Fruit fly (Drosophila melanogaster) whole organism, embryonic: ENCODE results near the gene CG4338.

Experiments used
- BEAF-32 ChIP-seq: fragments of 200-800 bp; sonication (Bioruptor generic); optimal IDR thresholded peaks from 3 replicates; lab custom pipeline; 2017; ENCODE audit warnings: missing biosample characterization, missing genetic modification characterization, mild to moderate bottlenecking, moderate library complexity, missing genetic modification reagents
- Bgb ChIP-seq: fragments of 200-800 bp; sonication (Bioruptor generic); IDR thresholded peaks from 2 replicates; pipeline ENCODE4 v1.3.6; 2022; ENCODE audit warnings: missing biosample characterization, missing genetic modification characterization; ENCODE audit not compliant: partially characterized antibody
- CG12391 ChIP-seq: fragments of 200-800 bp; sonication (Bioruptor generic); optimal IDR thresholded peaks from 3 replicates; lab custom pipeline; 2018; ENCODE audit warnings: missing biosample characterization, mild to moderate bottlenecking, missing genetic modification characterization, moderate library complexity
- CG12659 ChIP-seq: fragments of 200-800 bp; sonication (Bioruptor generic); optimal IDR thresholded peaks from 3 replicates; lab custom pipeline; 2017; ENCODE audit warnings: mild to moderate bottlenecking, missing biosample characterization, missing genetic modification reagents, missing genetic modification characterization
- CG14710 ChIP-seq: fragments of 200-800 bp; sonication (Bioruptor generic); optimal IDR thresholded peaks from 3 replicates; lab custom pipeline; 2019; ENCODE audit warnings: missing biosample characterization, mild to moderate bottlenecking, missing genetic modification characterization, moderate library complexity
- CG15601 ChIP-seq: fragments of 200-800 bp; sonication (Bioruptor generic); optimal IDR thresholded peaks from 3 replicates; lab custom pipeline; 2019; ENCODE audit warnings: missing biosample characterization, mild to moderate bottlenecking, missing genetic modification characterization, moderate library complexity
- CG1603 ChIP-seq: fragments of 200-800 bp; sonication (Bioruptor generic); optimal IDR thresholded peaks from 2 replicates; lab custom pipeline; 2019; ENCODE audit warnings: missing biosample characterization, mild to moderate bottlenecking, missing genetic modification characterization, moderate library complexity
- CG16863 ChIP-seq: fragments of 200-800 bp; sonication (Bioruptor generic); optimal IDR thresholded peaks from 3 replicates; lab custom pipeline; 2016; ENCODE audit warnings: missing biosample characterization, missing genetic modification characterization
- CG30020 ChIP-seq: fragments of 200-800 bp; optimal IDR thresholded peaks from 2 replicates; lab custom pipeline; 2019; ENCODE audit warnings: missing biosample characterization, mild to moderate bottlenecking, missing genetic modification characterization, moderate library complexity
- CG3065 ChIP-seq: fragments of 200-800 bp; sonication (Bioruptor generic); optimal IDR thresholded peaks from 2 replicates; lab custom pipeline; 2016; ENCODE audit warnings: missing biosample characterization, missing genetic modification characterization
- CG32532 ChIP-seq: fragments of 200-800 bp; sonication (Bioruptor generic); IDR thresholded peaks from 2 replicates; pipeline ENCODE4 v1.3.6; 2022; ENCODE audit warnings: missing biosample characterization, missing genetic modification characterization
- CG4404 ChIP-seq: fragments of 200-800 bp; sonication (Bioruptor generic); IDR thresholded peaks from 2 replicates; pipeline ENCODE4 v1.3.6; 2022; ENCODE audit warnings: missing biosample characterization, missing genetic modification characterization
- CG6689 ChIP-seq: fragments of 200-800 bp; sonication (Bioruptor generic); IDR thresholded peaks from 2 replicates; pipeline ENCODE4 v1.3.6; 2022; ENCODE audit warnings: missing biosample characterization, missing genetic modification characterization
- CG8478 ChIP-seq: fragments of >200 bp; optimal IDR thresholded peaks from 2 replicates; lab custom pipeline; 2018
- CG8944 ChIP-seq: fragments of 200-800 bp; sonication (Bioruptor generic); optimal IDR thresholded peaks from 3 replicates; lab custom pipeline; 2016; ENCODE audit warnings: missing biosample characterization, missing genetic modification characterization
- Dfd ChIP-seq, 2 experiments: fragments of >200 bp; optimal IDR thresholded peaks; 2 replicates each; lab custom pipeline; 2017; ENCODE audit warnings: missing biosample characterization in 2 of 2, missing genetic modification characterization in 2 of 2
- Drgx ChIP-seq: fragments of 200-800 bp; sonication (Bioruptor generic); IDR thresholded peaks from 2 replicates; pipeline ENCODE4 v1.3.6; 2022; ENCODE audit warnings: missing biosample characterization, missing genetic modification characterization
- E2f1 ChIP-seq: fragments of 200-800 bp; sonication (Bioruptor generic); IDR thresholded peaks from 2 replicates; pipeline ENCODE4 v1.3.6; 2022; ENCODE audit warnings: missing biosample characterization, missing genetic modification characterization
- Fer1 ChIP-seq: fragments of 200-800 bp; sonication (Bioruptor generic); optimal IDR thresholded peaks from 2 replicates; lab custom pipeline; 2017; ENCODE audit warnings: missing biosample characterization, mild to moderate bottlenecking, missing genetic modification characterization
- Gug ChIP-seq: fragments of 200-800 bp; sonication (Bioruptor generic); IDR thresholded peaks from 4 replicates; pipeline ENCODE4 v1.3.6; 2022; ENCODE audit warnings: missing biosample characterization, missing genetic modification characterization
- Mad ChIP-seq: fragments of 200-800 bp; sonication (Bioruptor generic); optimal IDR thresholded peaks from 2 replicates; lab custom pipeline; 2016; ENCODE audit warnings: missing biosample characterization, missing genetic modification characterization
- Ssrp ChIP-seq: fragments of 200-800 bp; sonication (Bioruptor generic); optimal IDR thresholded peaks from 2 replicates; lab custom pipeline; 2018; ENCODE audit warnings: missing biosample characterization, mild to moderate bottlenecking, missing genetic modification characterization, moderate library complexity
- Stat92E ChIP-seq, 3 experiments: fragments of >200 bp in 2 of 3; fragments of 200-800 bp in 1 of 3; sonication (Bioruptor generic) in 1 of 3; optimal IDR thresholded peaks; 2 replicates each; lab custom pipeline; 2017 to 2019; ENCODE audit warnings: missing biosample characterization in 3 of 3, missing genetic modification characterization in 3 of 3, mild to moderate bottlenecking in 1 of 3, moderate library complexity in 1 of 3
- TFAM ChIP-seq: fragments of 200-800 bp; sonication (Bioruptor generic); optimal IDR thresholded peaks from 2 replicates; lab custom pipeline; 2017; ENCODE audit warnings: missing biosample characterization, missing genetic modification characterization, inconsistent platforms
- al ChIP-seq: fragments of 200-800 bp; sonication (Bioruptor generic); IDR thresholded peaks from 2 replicates; pipeline ENCODE4 v1.3.6; 2022; ENCODE audit warnings: missing biosample characterization, missing genetic modification characterization
- bigmax ChIP-seq: fragments of 200-800 bp; sonication (Bioruptor generic); optimal IDR thresholded peaks from 2 replicates; lab custom pipeline; 2018; ENCODE audit warnings: missing biosample characterization, mild to moderate bottlenecking, missing genetic modification characterization
- bsh ChIP-seq, 2 experiments: fragments of 200-800 bp; sonication (Bioruptor generic); optimal IDR thresholded peaks; 2 replicates each; lab custom pipeline; 2017 to 2018; ENCODE audit warnings: mild to moderate bottlenecking in 2 of 2, missing biosample characterization in 2 of 2, missing genetic modification characterization in 2 of 2, moderate library complexity in 1 of 2
- chif ChIP-seq, 2 experiments: fragments of 200-800 bp; sonication (Bioruptor generic); optimal IDR thresholded peaks; 3 replicates each; lab custom pipeline; 2016; ENCODE audit warnings: missing biosample characterization in 2 of 2, missing genetic modification characterization in 2 of 2
- chn ChIP-seq: fragments of 200-800 bp; sonication (Bioruptor generic); optimal IDR thresholded peaks from 2 replicates; lab custom pipeline; 2016; ENCODE audit warnings: missing biosample characterization, missing genetic modification characterization
- ci ChIP-seq: fragments of 200-800 bp; sonication (Bioruptor generic); IDR thresholded peaks from 3 replicates; pipeline ENCODE4 v1.3.6; 2022; ENCODE audit warnings: missing biosample characterization, missing genetic modification characterization
- croc ChIP-seq: fragments of 200-800 bp; sonication (Bioruptor generic); conservative IDR thresholded peaks from 3 replicates; pipeline ENCODE4 v1.3.6; 2022; ENCODE audit warnings: missing biosample characterization, missing genetic modification characterization
- dan ChIP-seq: fragments of 200-800 bp; sonication (Bioruptor generic); IDR thresholded peaks from 2 replicates; pipeline ENCODE4 v1.3.6; 2022; ENCODE audit warnings: missing biosample characterization, missing genetic modification characterization
- emc ChIP-seq: fragments of 200-800 bp; sonication (Bioruptor generic); optimal IDR thresholded peaks from 2 replicates; lab custom pipeline; 2016; ENCODE audit warnings: missing biosample characterization, missing genetic modification characterization
- fd96Cb ChIP-seq: fragments of 200-800 bp; sonication (Bioruptor generic); optimal IDR thresholded peaks from 2 replicates; lab custom pipeline; 2018; ENCODE audit warnings: missing biosample characterization, mild to moderate bottlenecking, missing genetic modification characterization, moderate library complexity
- insv ChIP-seq, 2 experiments: fragments of 200-800 bp; sonication (Bioruptor generic); optimal IDR thresholded peaks; 3 replicates each; lab custom pipeline; 2016 to 2018; ENCODE audit warnings: missing biosample characterization in 2 of 2, missing genetic modification characterization in 2 of 2
- lbe ChIP-seq: fragments of 200-800 bp; sonication (Bioruptor generic); optimal IDR thresholded peaks from 2 replicates; lab custom pipeline; 2016; ENCODE audit warnings: missing biosample characterization, mild to moderate bottlenecking, missing genetic modification characterization
- peb ChIP-seq: fragments of 200-800 bp; sonication (Bioruptor generic); IDR thresholded peaks from 2 replicates; pipeline ENCODE4 v1.3.6; 2022; ENCODE audit warnings: missing biosample characterization, missing genetic modification characterization
- pita ChIP-seq: fragments of 200-800 bp; sonication (Bioruptor generic); optimal IDR thresholded peaks from 2 replicates; lab custom pipeline; 2017; ENCODE audit warnings: missing biosample characterization, mild to moderate bottlenecking, missing genetic modification characterization
- pnt ChIP-seq: fragments of 200-800 bp; sonication (Bioruptor generic); optimal IDR thresholded peaks from 3 replicates; lab custom pipeline; 2016; ENCODE audit warnings: missing biosample characterization, missing genetic modification characterization
- prd ChIP-seq, 3 experiments: fragments of >200 bp in 2 of 3; fragments of 200-800 bp in 1 of 3; sonication (Bioruptor generic) in 1 of 3; optimal IDR thresholded peaks in 2 of 3; IDR thresholded peaks in 1 of 3; 2 replicates in 2 of 3; 3 replicates in 1 of 3; pipeline versions ENCODE4 v1.3.6 to Lab custom; 2017 to 2022; ENCODE audit warnings: missing biosample characterization in 1 of 3, missing genetic modification characterization in 1 of 3
- pros ChIP-seq: fragments of 200-800 bp; sonication (Bioruptor generic); optimal IDR thresholded peaks from 3 replicates; lab custom pipeline; 2019; ENCODE audit warnings: missing biosample characterization, mild to moderate bottlenecking, missing genetic modification characterization, moderate library complexity
- psq ChIP-seq: fragments of 200-800 bp; sonication (Bioruptor generic); optimal IDR thresholded peaks from 2 replicates; lab custom pipeline; 2017; ENCODE audit warnings: missing biosample characterization, missing genetic modification characterization
- sc ChIP-seq, 3 experiments: fragments of >200 bp in 2 of 3; fragments of 200-800 bp in 1 of 3; sonication (Bioruptor generic) in 1 of 3; optimal IDR thresholded peaks; 2 replicates in 2 of 3; 3 replicates in 1 of 3; lab custom pipeline; 2017; ENCODE audit warnings: mild to moderate bottlenecking in 1 of 3, missing biosample characterization in 1 of 3, missing genetic modification characterization in 1 of 3, missing genetic modification reagents in 1 of 3
- shn ChIP-seq: fragments of 200-800 bp; sonication (Bioruptor generic); optimal IDR thresholded peaks from 3 replicates; lab custom pipeline; 2016; ENCODE audit warnings: missing biosample characterization, missing genetic modification characterization
- tup ChIP-seq: fragments of 200-800 bp; sonication (Bioruptor generic); optimal IDR thresholded peaks from 2 replicates; lab custom pipeline; 2016; ENCODE audit warnings: missing biosample characterization, mild to moderate bottlenecking, missing genetic modification characterization, moderate library complexity
- tx ChIP-seq: fragments of 200-800 bp; sonication (Bioruptor generic); optimal IDR thresholded peaks from 2 replicates; lab custom pipeline; 2016; ENCODE audit warnings: missing biosample characterization, missing genetic modification characterization
- vfl ChIP-seq: fragments of 200-800 bp; sonication (Bioruptor generic); optimal IDR thresholded peaks from 2 replicates; lab custom pipeline; 2016; ENCODE audit warnings: missing biosample characterization, missing genetic modification characterization
- yki ChIP-seq: fragments of >200 bp; optimal IDR thresholded peaks from 3 replicates; lab custom pipeline; 2018

Gene CG4338

dm6 chr3R:15262710-15263672 is 12.3 kb upstream of the CG4338 start, which contains the start of the genes eIF2gamma and Set (continued):
- TF ChIP-seq CG16863 (no peak), pnt (GFP tag; lab: Kevin White, UChicago) (no peak), insv (GFP tag; optimal IDR thresholded peaks at IDR 0.05; lab: Kevin White, UChicago) (peak in 1 of 2 experiments; percentile 4), Dfd (GFP tag; optimal IDR thresholded peaks at IDR 0.05; lab: Kevin White, UChicago) (no peak), emc (GFP tag; lab: Kevin White, UChicago) (no peak), CG32532 (GFP tag; lab: Robert Waterston, UW) (peak; percentile 41; the same call in 1 of the 2 replicates), CG4404 (no peak), lbe (GFP tag; lab: Kevin White, UChicago) (peak; percentile 20), shn (GFP tag; lab: Kevin White, UChicago) (no peak), Stat92E (GFP tag; optimal IDR thresholded peaks at IDR 0.05; lab: Kevin White, UChicago) (peak in 1 of 3 experiments; percentile 56), CG1603 (tag; lab: Kevin White, UChicago) (no peak), CG12659 (GFP tag; lab: Kevin White, UChicago) (peak; percentile 68), pros (GFP tag; lab: Kevin White, UChicago) (no peak), dan (no peak), sc (optimal IDR thresholded peaks at IDR 0.05; lab: Kevin White, UChicago) (no peak), sc (GFP tag; optimal IDR thresholded peaks at IDR 0.05; lab: Kevin White, UChicago) (no peak), CG12391 (tag; lab: Kevin White, UChicago) (peak; percentile 22), tup (GFP tag; lab: Kevin White, UChicago) (peak; percentile 13), Fer1 (GFP tag; lab: Kevin White, UChicago) (peak; percentile 20), chn (no peak), CG6689 (GFP tag; lab: Robert Waterston, UW) (no peak), CG8478 (no peak), Drgx (no peak), E2f1 (GFP tag; lab: Robert Waterston, UW) (no peak), croc (GFP tag; lab: Robert Waterston, UW) (no peak), BEAF-32 (peak; percentile 97), Mad (GFP tag; lab: Kevin White, UChicago) (no peak), al (GFP tag; lab: Robert Waterston, UW) (peak; percentile 45), vfl (GFP tag; lab: Kevin White, UChicago) (peak; percentile 35), CG3065 (peak; percentile 30), Gug (GFP tag; lab: Robert Waterston, UW) (peak; percentile 58; the same call in 1 of the 4 replicates), bigmax (GFP tag; lab: Kevin White, UChicago) (peak; percentile 95), pita (GFP tag; lab: Kevin White, UChicago) (no peak), yki (lab: Kevin White, UChicago) (no peak), peb (GFP tag; lab: Robert Waterston, UW) (no peak), ci (GFP tag; lab: Robert Waterston, UW) (0 out of 3 replicates have a peak, but pooled peaks have one; percentile 55), CG14710 (tag; lab: Kevin White, UChicago) (peak; percentile 58), CG8944 (GFP tag; lab: Kevin White, UChicago) (peak; percentile 25), bsh (GFP tag; optimal IDR thresholded peaks at IDR 0.05; lab: Kevin White, UChicago) (no peak), CG30020 (no peak), psq (GFP tag; lab: Kevin White, UChicago) (no peak), CG15601 (tag; lab: Kevin White, UChicago) (no peak), tx (GFP tag; lab: Kevin White, UChicago) (no peak), chif (GFP tag; optimal IDR thresholded peaks at IDR 0.05; lab: Kevin White, UChicago) (no peak), prd (optimal IDR thresholded peaks at IDR 0.05; lab: Kevin White, UChicago) (no peak), prd (GFP tag; IDR thresholded peaks at IDR 0.05; lab: Robert Waterston, UW) (peak; percentile 54; the same call in 2 of the 3 replicates), TFAM (no peak), fd96Cb (tag; lab: Kevin White, UChicago) (no peak), Bgb (GFP tag; lab: Robert Waterston, UW) (peak; percentile 99), Ssrp (no peak)
